Fruit fly (Drosophila melanogaster): ENCODE results near the gene CG32512.

DNA sequence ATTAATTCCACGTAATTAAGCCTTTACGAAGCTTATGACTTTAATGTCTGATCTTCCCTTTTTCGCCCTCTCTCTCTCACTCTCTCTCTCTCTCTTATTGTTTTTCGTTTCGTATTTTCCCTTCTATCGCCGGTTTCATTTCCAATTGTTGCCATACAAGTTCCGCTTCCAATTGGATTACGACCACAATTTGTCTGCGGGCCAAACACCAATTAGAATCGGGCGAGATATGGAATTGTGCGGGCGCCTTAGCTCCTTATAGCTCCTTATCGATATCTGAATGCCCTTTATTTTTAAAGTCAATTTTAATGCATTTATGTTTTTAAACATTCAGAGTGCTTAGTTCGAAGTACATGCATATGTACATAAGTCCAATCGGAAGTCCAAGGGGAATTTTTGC, 10.6 kb downstream of the CG32512 start:
- no peak for TF ChIP-seq ken (GFP tag; IDR thresholded peaks at IDR 0.05)
- TF ChIP-seq pita (GFP tag; optimal IDR thresholded peaks at IDR 0.05), result no peak
- no peak for TF ChIP-seq hth (optimal IDR thresholded peaks at IDR 0.05)
- TF ChIP-seq CG7357 (GFP tag; IDR thresholded peaks at IDR 0.05), result no peak
- no peak for TF ChIP-seq NK7.1 (GFP tag; optimal IDR thresholded peaks at IDR 0.05)
- TF ChIP-seq croc (GFP tag; conservative IDR thresholded peaks at IDR 0.05), result no peak
- no peak for TF ChIP-seq gsb-n (tag; optimal IDR thresholded peaks at IDR 0.05)
- TF ChIP-seq CG13123 (GFP tag; optimal IDR thresholded peaks at IDR 0.05), result no peak
- peak; percentile 77 to 96 for TF ChIP-seq insv (GFP tag; optimal IDR thresholded peaks at IDR 0.05)
- no peak for TF ChIP-seq CG2202 (tag; optimal IDR thresholded peaks at IDR 0.05)
- TF ChIP-seq cas (GFP tag; IDR thresholded peaks at IDR 0.05), result no peak

All from whole organism, embryonic.